Fruit fly (Drosophila melanogaster): ENCODE results near the gene osk.

- TF ChIP-seq bab1 (GFP tag; optimal IDR thresholded peaks at IDR 0.05) (no peak), Mnt (GFP tag; optimal IDR thresholded peaks at IDR 0.05) (no peak), kay (GFP tag; ENCODE audit: borderline replicate concordance) (no peak), Clk (GFP tag; optimal IDR thresholded peaks at IDR 0.05) (no peak), tj (GFP tag; optimal IDR thresholded peaks at IDR 0.05) (no peak), CG1620 (GFP tag; optimal IDR thresholded peaks at IDR 0.05) (no peak), ovo (GFP tag; optimal IDR thresholded peaks at IDR 0.05) (no peak), cnc (optimal IDR thresholded peaks at IDR 0.05) (no peak), CG5204 (GFP tag; optimal IDR thresholded peaks at IDR 0.05) (no peak), CG11617 (GFP tag; optimal IDR thresholded peaks at IDR 0.05) (no peak)
Measured at dm6 chr3R:8922617-8923242, 12.2 kb upstream of the osk start.
